Fruit fly (Drosophila melanogaster) Kc167 (cell line): ENCODE results near the gene CG10555.

ENCODE experiments used
- Myc ChIP-seq: fragments of >200 bp; optimal IDR thresholded peaks from 2 replicates; lab custom pipeline; 2017; ENCODE audit warnings: missing external identifiers
- Sin3A ChIP-seq: fragments of >200 bp; optimal IDR thresholded peaks from 2 replicates; lab custom pipeline; 2018; ENCODE audit warnings: missing external identifiers
- h ChIP-seq: fragments of >200 bp; optimal IDR thresholded peaks from 3 replicates; lab custom pipeline; 2018; ENCODE audit warnings: missing external identifiers
- insv ChIP-seq: fragments of >200 bp; optimal IDR thresholded peaks from 3 replicates; lab custom pipeline; 2018; ENCODE audit warnings: missing external identifiers
- psq ChIP-seq: fragments of >200 bp; optimal IDR thresholded peaks from 2 replicates; lab custom pipeline; 2017; ENCODE audit warnings: missing external identifiers

- TF ChIP-seq h (lab: Kevin White, UChicago), result no peak
- TF ChIP-seq Sin3A (lab: Kevin White, UChicago), result no peak
- TF ChIP-seq insv (lab: Kevin White, UChicago), result no peak
- TF ChIP-seq Myc (lab: Kevin White, UChicago), result no peak
- no peak for TF ChIP-seq psq (lab: Kevin White, UChicago)
Measured at dm6 chrX:8422643-8423042, 23.9 kb downstream of the CG10555 start.
